Worm (Caenorhabditis elegans): Measurements from ENCODE around the gene M04D8.7.

DNA sequence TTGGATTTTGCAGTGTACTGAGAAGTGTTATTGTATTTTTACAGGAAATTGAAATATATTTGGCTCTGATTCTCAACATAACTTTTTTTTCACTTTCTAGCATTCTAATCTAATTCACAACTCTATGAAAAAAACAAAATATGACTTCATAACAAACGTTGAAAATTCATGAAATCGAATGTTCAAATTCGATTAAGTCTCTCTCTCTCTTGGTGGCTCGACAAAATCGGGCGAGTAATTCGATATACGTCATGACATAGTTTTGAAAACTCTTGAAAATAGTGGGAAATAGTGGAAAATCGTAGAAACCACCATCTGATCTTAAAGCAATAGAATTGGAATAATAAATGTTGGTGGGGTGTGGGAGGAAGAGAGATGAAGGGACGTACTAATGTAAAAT lies 19.2 kb upstream of the M04D8.7 start:
- TF ChIP-seq dao-5 (tag; optimal IDR thresholded peaks at IDR 0.05) (no peak), him-1 (tag; optimal IDR thresholded peaks at IDR 0.05) (no peak), W03F9.2 (tag; optimal IDR thresholded peaks at IDR 0.05) (no peak)
